Worm (Caenorhabditis elegans) whole organism, L4 larva: ENCODE data around the gene Y54F10BM.3.

Experiments
- F37D6.2 ChIP-seq: sonication (generic microtip); optimal IDR thresholded peaks from 2 replicates; lab custom pipeline; 2016; ENCODE audit warnings: mild to moderate bottlenecking, missing genetic modification characterization, missing compliant biosample characterization
- Y48G9A.11 ChIP-seq: fragments of 200-800 bp; sonication (Bioruptor generic); IDR thresholded peaks from 2 replicates; pipeline ENCODE4 v1.3.6; 2022; ENCODE audit warnings: missing genetic modification reagents, missing genetic modification characterization, missing compliant biosample characterization
- ZK546.5 ChIP-seq, 2 experiments: sonication (generic microtip); optimal IDR thresholded peaks; 2 replicates each; lab custom pipeline; 2017; ENCODE audit warnings: missing biosample characterization in 2 of 2, missing genetic modification characterization in 2 of 2
- aly-2 ChIP-seq: sonication (generic microtip); optimal IDR thresholded peaks from 2 replicates; lab custom pipeline; 2018; ENCODE audit warnings: missing biosample characterization, missing genetic modification characterization
- ceh-20 ChIP-seq: fragments of 200-800 bp; sonication (Bioruptor generic); IDR thresholded peaks from 2 replicates; pipeline ENCODE4 v1.3.6; 2022; ENCODE audit warnings: missing genetic modification reagents, missing genetic modification characterization, missing compliant biosample characterization
- ceh-32 ChIP-seq: sonication (generic microtip); optimal IDR thresholded peaks from 2 replicates; lab custom pipeline; 2016; ENCODE audit warnings: mild to moderate bottlenecking, missing genetic modification characterization, missing compliant biosample characterization; ENCODE audit not compliant: poor library complexity
- daf-19 ChIP-seq: fragments of 200-800 bp; sonication (Bioruptor generic); conservative IDR thresholded peaks from 2 replicates; pipeline ENCODE4 v1.3.6; 2022; ENCODE audit warnings: missing genetic modification characterization, missing compliant biosample characterization
- daf-8 ChIP-seq: fragments of 200-800 bp; sonication (Bioruptor generic); IDR thresholded peaks from 2 replicates; pipeline ENCODE4 v1.3.6; 2022; ENCODE audit warnings: missing genetic modification characterization, missing compliant biosample characterization
- dmd-8 ChIP-seq: fragments of 200-800 bp; sonication (Bioruptor generic); IDR thresholded peaks from 2 replicates; pipeline ENCODE4 v1.3.6; 2022; ENCODE audit warnings: missing genetic modification characterization, missing compliant biosample characterization
- dpl-1 ChIP-seq: fragments of 150-350 bp; optimal IDR thresholded peaks from 2 replicates; lab custom pipeline; 2014; ENCODE audit warnings: missing biosample characterization, missing genetic modification reagents, missing genetic modification characterization
- nhr-102 ChIP-seq: sonication (generic microtip); optimal IDR thresholded peaks from 2 replicates; lab custom pipeline; 2016; ENCODE audit warnings: mild to moderate bottlenecking, missing genetic modification characterization, moderate library complexity, missing compliant biosample characterization
- pha-4 ChIP-seq, 2 experiments: fragments of 150-350 bp in 1 of 2; fragments of 200-800 bp in 1 of 2; sonication (Bioruptor generic) in 1 of 2; IDR thresholded peaks in 1 of 2; optimal IDR thresholded peaks in 1 of 2; 2 replicates each; pipeline versions ENCODE4 v1.3.6 to Lab custom; 2014 to 2022; ENCODE audit warnings: missing genetic modification characterization in 2 of 2, missing genetic modification reagents in 2 of 2, missing biosample characterization in 1 of 2, missing compliant biosample characterization in 1 of 2
- snpc-1.2 ChIP-seq: fragments of 200-800 bp; sonication (Bioruptor generic); IDR thresholded peaks from 2 replicates; pipeline ENCODE4 v1.3.6; 2022; ENCODE audit warnings: missing genetic modification reagents, missing genetic modification characterization, missing compliant biosample characterization
- unc-62 ChIP-seq, 3 experiments: fragments of 150-350 bp in 1 of 3; sonication (generic microtip); optimal IDR thresholded peaks in 2 of 3; peaks in 1 of 3; 1 replicate in 1 of 3; 2 replicates in 2 of 3; lab custom pipeline; 2014 to 2017; ENCODE audit warnings: missing biosample characterization in 3 of 3, missing genetic modification characterization in 3 of 3, missing genetic modification reagents in 3 of 3, missing genotype in 1 of 3

ce11 chrIII:2233399-2233798 is 48.4 kb upstream of the Y54F10BM.3 start:
- no peak for TF ChIP-seq aly-2
- no peak for TF ChIP-seq nhr-102 (tag; lab: Kevin White, UChicago)
- TF ChIP-seq ceh-20 (GFP tag; lab: Robert Waterston, UW) = no peak
- no peak for TF ChIP-seq snpc-1.2
- TF ChIP-seq ZK546.5 (tag; optimal IDR thresholded peaks at IDR 0.05; lab: Kevin White, UChicago) = no peak
- no peak for TF ChIP-seq dpl-1
- no peak for TF ChIP-seq Y48G9A.11 (GFP tag; lab: Robert Waterston, UW)
- no peak for TF ChIP-seq F37D6.2 (tag; lab: Kevin White, UChicago)
- no peak for TF ChIP-seq unc-62 (GFP tag; optimal IDR thresholded peaks at IDR 0.05 in 1 of 2; lab: Kevin White, UChicago)
- TF ChIP-seq unc-62 (tag; optimal IDR thresholded peaks at IDR 0.05; lab: Kevin White, UChicago) = no peak
- no peak for TF ChIP-seq dmd-8 (GFP tag; lab: Robert Waterston, UW)
- no peak for TF ChIP-seq ceh-32
- no peak for TF ChIP-seq daf-8 (GFP tag; lab: Robert Waterston, UW)
- no peak for TF ChIP-seq pha-4 (GFP tag; IDR thresholded peaks at IDR 0.05; lab: Robert Waterston, UW)
- TF ChIP-seq pha-4 (tag; optimal IDR thresholded peaks at IDR 0.05; lab: Kevin White, UChicago) = no peak
- TF ChIP-seq daf-19 (GFP tag; lab: Robert Waterston, UW) = no peak
